Worm (Caenorhabditis elegans) whole organism, L1 larva: ENCODE results near the gene F20D6.10.

Source experiments
- C16A3.4 ChIP-seq: fragments of 150-350 bp; optimal IDR thresholded peaks from 2 replicates; lab custom pipeline; 2014; ENCODE audit warnings: missing biosample characterization, missing genetic modification characterization
- F16B12.6 ChIP-seq: fragments of 150-350 bp; optimal IDR thresholded peaks from 2 replicates; lab custom pipeline; 2014; ENCODE audit warnings: missing biosample characterization, missing genetic modification characterization
- Y116A8C.19 ChIP-seq: sonication (generic microtip); optimal IDR thresholded peaks from 2 replicates; lab custom pipeline; 2016; ENCODE audit warnings: missing compliant biosample characterization, missing genetic modification characterization, borderline replicate concordance
- blmp-1 ChIP-seq: fragments of 150-350 bp; optimal IDR thresholded peaks from 2 replicates; lab custom pipeline; 2014; ENCODE audit warnings: missing biosample characterization, missing genetic modification characterization
- ceh-63 ChIP-seq: fragments of 200-800 bp; sonication (Bioruptor generic); optimal IDR thresholded peaks from 2 replicates; lab custom pipeline; 2018; ENCODE audit warnings: mild to moderate bottlenecking, missing genetic modification characterization, missing compliant biosample characterization
- ceh-8 ChIP-seq: fragments of 200-800 bp; sonication (Bioruptor generic); optimal IDR thresholded peaks from 2 replicates; lab custom pipeline; 2018; ENCODE audit warnings: mild to moderate bottlenecking, missing genetic modification characterization, moderate library complexity, missing compliant biosample characterization
- ceh-88 ChIP-seq: fragments of 200-800 bp; sonication (Bioruptor generic); IDR thresholded peaks from 2 replicates; pipeline ENCODE4 v1.3.6; 2022; ENCODE audit warnings: missing genetic modification characterization, missing compliant biosample characterization
- dpl-1 ChIP-seq, 3 experiments: fragments of 150-350 bp in 2 of 3; sonication (generic microtip) in 1 of 3; optimal IDR thresholded peaks; 2 replicates each; lab custom pipeline; 2014 to 2017; ENCODE audit warnings: missing biosample characterization in 3 of 3, missing genetic modification characterization in 3 of 3, missing genetic modification reagents in 3 of 3
- dsc-1 ChIP-seq: sonication (generic microtip); optimal IDR thresholded peaks from 2 replicates; lab custom pipeline; 2016; ENCODE audit warnings: mild to moderate bottlenecking, missing genetic modification characterization, missing compliant biosample characterization
- efl-1 ChIP-seq, 4 experiments: fragments of 150-350 bp; optimal IDR thresholded peaks in 3 of 4; peaks in 1 of 4; 1 replicate in 1 of 4; 2 replicates in 3 of 4; lab custom pipeline; 2014; ENCODE audit warnings: missing biosample characterization in 2 of 4, missing genetic modification characterization in 2 of 4, missing genetic modification reagents in 2 of 4
- elt-2 ChIP-seq: sonication (generic microtip); optimal IDR thresholded peaks from 2 replicates; lab custom pipeline; 2016; ENCODE audit warnings: missing genetic modification characterization, mild to moderate bottlenecking, inconsistent platforms, missing compliant biosample characterization, missing genetic modification reagents
- elt-3 ChIP-seq, 6 experiments: fragments of 150-350 bp in 1 of 6; sonication (generic microtip); optimal IDR thresholded peaks; 2 replicates each; lab custom pipeline; 2017 to 2018; ENCODE audit warnings: missing biosample characterization in 6 of 6, missing genetic modification characterization in 6 of 6, inconsistent platforms in 1 of 6
- fkh-10 ChIP-seq: sonication (generic microtip); optimal IDR thresholded peaks from 2 replicates; lab custom pipeline; 2017; ENCODE audit warnings: missing biosample characterization, missing genetic modification reagents, missing genetic modification characterization
- fkh-4 ChIP-seq: sonication (generic microtip); optimal IDR thresholded peaks from 2 replicates; lab custom pipeline; 2016; ENCODE audit warnings: missing compliant biosample characterization, missing genetic modification characterization, borderline replicate concordance
- fos-1 ChIP-seq: fragments of 150-350 bp; optimal IDR thresholded peaks from 2 replicates; lab custom pipeline; 2014; ENCODE audit warnings: missing biosample characterization, missing genetic modification characterization
- grh-1 ChIP-seq: fragments of 200-800 bp; sonication (Bioruptor generic); IDR thresholded peaks from 2 replicates; pipeline ENCODE4 v1.3.6; 2022; ENCODE audit warnings: missing genetic modification reagents, missing genetic modification characterization, missing compliant biosample characterization
- irx-1 ChIP-seq: sonication (generic microtip); optimal IDR thresholded peaks from 2 replicates; lab custom pipeline; 2016; ENCODE audit warnings: missing genetic modification characterization, missing compliant biosample characterization
- isw-1 ChIP-seq: fragments of 200-800 bp; sonication (Bioruptor generic); IDR thresholded peaks from 2 replicates; pipeline ENCODE4 v1.3.6; 2022; ENCODE audit warnings: missing genetic modification characterization, missing compliant biosample characterization
- jun-1 ChIP-seq: fragments of 150-350 bp; optimal IDR thresholded peaks from 2 replicates; lab custom pipeline; 2014; ENCODE audit warnings: missing biosample characterization, missing genetic modification reagents, missing genetic modification characterization
- lin-13 ChIP-seq: fragments of 150-350 bp; optimal IDR thresholded peaks from 2 replicates; lab custom pipeline; 2014; ENCODE audit warnings: missing biosample characterization, missing genetic modification reagents, missing genetic modification characterization
- lin-14 ChIP-seq: fragments of 200-800 bp; sonication (Bioruptor generic); optimal IDR thresholded peaks from 2 replicates; lab custom pipeline; 2018; ENCODE audit warnings: mild to moderate bottlenecking, missing genetic modification characterization, moderate library complexity, missing compliant biosample characterization
- lin-35 ChIP-seq, 2 experiments: fragments of 150-350 bp; optimal IDR thresholded peaks; 2 replicates each; lab custom pipeline; 2014; ENCODE audit warnings: missing biosample characterization in 2 of 2, missing genetic modification characterization in 2 of 2, missing genetic modification reagents in 2 of 2
- lsy-2 ChIP-seq, 2 experiments: fragments of 150-350 bp; optimal IDR thresholded peaks; 2 replicates each; lab custom pipeline; 2014; ENCODE audit warnings: missing biosample characterization in 2 of 2, missing genetic modification characterization in 2 of 2
- mab-9 ChIP-seq: fragments of 200-800 bp; sonication (Bioruptor generic); IDR thresholded peaks from 2 replicates; pipeline ENCODE4 v1.3.6; 2022; ENCODE audit warnings: missing genetic modification reagents, missing genetic modification characterization, missing compliant biosample characterization
- mef-2 ChIP-seq: fragments of 150-350 bp; optimal IDR thresholded peaks from 2 replicates; lab custom pipeline; 2014; ENCODE audit warnings: missing biosample characterization, missing genetic modification characterization
- nhr-12 ChIP-seq: sonication (generic microtip); optimal IDR thresholded peaks from 2 replicates; lab custom pipeline; 2017; ENCODE audit warnings: missing biosample characterization, missing genetic modification characterization
- nhr-20 ChIP-seq: sonication (generic microtip); optimal IDR thresholded peaks from 2 replicates; lab custom pipeline; 2016; ENCODE audit warnings: mild to moderate bottlenecking, missing genetic modification characterization, missing compliant biosample characterization
- nhr-47 ChIP-seq: sonication (generic microtip); optimal IDR thresholded peaks from 2 replicates; lab custom pipeline; 2016; ENCODE audit warnings: mild to moderate bottlenecking, missing genetic modification characterization, moderate library complexity, missing compliant biosample characterization
- nhr-71 ChIP-seq: sonication (generic microtip); optimal IDR thresholded peaks from 2 replicates; lab custom pipeline; 2016; ENCODE audit warnings: mild to moderate bottlenecking, missing genetic modification characterization, moderate library complexity, missing compliant biosample characterization
- nhr-76 ChIP-seq: sonication (generic microtip); optimal IDR thresholded peaks from 2 replicates; lab custom pipeline; 2017; ENCODE audit warnings: missing biosample characterization, missing genetic modification characterization
- nhr-85 ChIP-seq: sonication (generic microtip); peaks from one replicate; lab custom pipeline; 2016; ENCODE audit warnings: missing genetic modification characterization, inconsistent platforms, missing compliant biosample characterization
- nhr-90 ChIP-seq: sonication (generic microtip); optimal IDR thresholded peaks from 2 replicates; lab custom pipeline; 2016; ENCODE audit warnings: mild to moderate bottlenecking, missing genetic modification characterization, missing compliant biosample characterization; ENCODE audit not compliant: poor library complexity
- rnt-1 ChIP-seq: sonication (generic microtip); optimal IDR thresholded peaks from 2 replicates; lab custom pipeline; 2016; ENCODE audit warnings: mild to moderate bottlenecking, missing genetic modification characterization, moderate library complexity, missing compliant biosample characterization
- snpc-4 ChIP-seq: fragments of 150-350 bp; optimal IDR thresholded peaks from 2 replicates; lab custom pipeline; 2014; ENCODE audit warnings: missing biosample characterization, missing genetic modification characterization
- snu-23 ChIP-seq: sonication (generic microtip); optimal IDR thresholded peaks from 2 replicates; lab custom pipeline; 2016; ENCODE audit warnings: missing genetic modification characterization, missing compliant biosample characterization
- sox-4 ChIP-seq: sonication (generic microtip); optimal IDR thresholded peaks from 2 replicates; lab custom pipeline; 2016; ENCODE audit warnings: missing genetic modification characterization, missing compliant biosample characterization
- sup-37 ChIP-seq: fragments of 200-800 bp; sonication (Bioruptor generic); optimal IDR thresholded peaks from 2 replicates; lab custom pipeline; 2018; ENCODE audit warnings: mild to moderate bottlenecking, missing genetic modification characterization, missing compliant biosample characterization
- swsn-7 ChIP-seq: sonication (generic microtip); optimal IDR thresholded peaks from 2 replicates; lab custom pipeline; 2016; ENCODE audit warnings: missing genetic modification characterization, missing compliant biosample characterization
- tlp-1 ChIP-seq: fragments of 150-350 bp; optimal IDR thresholded peaks from 2 replicates; lab custom pipeline; 2014; ENCODE audit warnings: missing biosample characterization, missing genetic modification characterization
- unc-130 ChIP-seq: fragments of 150-350 bp; optimal IDR thresholded peaks from 2 replicates; lab custom pipeline; 2017; ENCODE audit warnings: missing biosample characterization, missing genetic modification characterization, inconsistent platforms
- vab-15 ChIP-seq: sonication (generic microtip); optimal IDR thresholded peaks from 2 replicates; lab custom pipeline; 2017; ENCODE audit warnings: missing genotype, mild to moderate bottlenecking, missing genetic modification characterization, missing compliant biosample characterization
- zag-1 ChIP-seq: fragments of 150-350 bp; optimal IDR thresholded peaks from 2 replicates; lab custom pipeline; 2014; ENCODE audit warnings: missing biosample characterization, missing genetic modification characterization

The F20D6.10 gene

ce11 chrV:8224634-8225033 is 28.9 kb upstream of the F20D6.10 start, which contains the start of gene pax-1:
Gene pax-1 (plus strand): TSS chrV:8224934.
- TF ChIP-seq efl-1 (optimal IDR thresholded peaks at IDR 0.05; lab: Kevin White, UChicago): no peak
- TF ChIP-seq efl-1 (GFP tag; optimal IDR thresholded peaks at IDR 0.05 in 1 of 2; lab: Kevin White, UChicago): peak in 1 of 2 experiments; percentile 36
- no peak for TF ChIP-seq irx-1 (tag; lab: Kevin White, UChicago)

- TF ChIP-seq jun-1 (tag; lab: Kevin White, UChicago): no peak
- TF ChIP-seq nhr-85 (tag; lab: Kevin White, UChicago): no peak
- no peak for TF ChIP-seq sup-37 (GFP tag; lab: Kevin White, UChicago)
- no peak for TF ChIP-seq fos-1 (tag; lab: Kevin White, UChicago)
- no peak for TF ChIP-seq vab-15
- TF ChIP-seq ceh-88 (GFP tag; lab: Robert Waterston, UW): no peak
These were observed 27.7 kb upstream of the F20D6.10 start for ce11 chrV:8223417-8223816.

ce11 chrV:8221083-8221538 is 25.4 kb upstream of the F20D6.10 start, which contains the start of the genes cogc-6 and air-1:
Gene cogc-6 (minus strand): TSS chrV:8221316.
Gene air-1 (plus strand): TSS chrV:8221488.
- TF ChIP-seq snu-23: peak; percentile 35
- peak; percentile 18 for TF ChIP-seq rnt-1 (tag; lab: Kevin White, UChicago)
- no peak for TF ChIP-seq nhr-20
- TF ChIP-seq nhr-71 (tag; lab: Kevin White, UChicago): peak; percentile 31
- TF ChIP-seq elt-3 (tag; optimal IDR thresholded peaks at IDR 0.05; lab: Kevin White, UChicago): no peak
- no peak for TF ChIP-seq jun-1 (tag; lab: Kevin White, UChicago)
- peak; percentile 57 to 87 for TF ChIP-seq lin-35 (GFP tag; optimal IDR thresholded peaks at IDR 0.05; lab: Kevin White, UChicago)
- peak; percentile 13 for TF ChIP-seq blmp-1 (tag; lab: Kevin White, UChicago)
- TF ChIP-seq nhr-47 (tag; lab: Kevin White, UChicago): peak; percentile 42
- TF ChIP-seq C16A3.4 (tag; lab: Kevin White, UChicago): peak; percentile 6
- no peak for TF ChIP-seq F16B12.6 (tag; lab: Kevin White, UChicago)
- peak; percentile 15 for TF ChIP-seq swsn-7 (tag; lab: Kevin White, UChicago)
- TF ChIP-seq lsy-2 (tag; optimal IDR thresholded peaks at IDR 0.05; lab: Kevin White, UChicago): peak in 1 of 2 experiments; percentile 52
- peak; percentile 52 to 83 (median 77) for TF ChIP-seq dpl-1 (GFP tag; optimal IDR thresholded peaks at IDR 0.05; lab: Kevin White, UChicago)
- TF ChIP-seq efl-1 (optimal IDR thresholded peaks at IDR 0.05; lab: Kevin White, UChicago): peak; percentile 37 to 71
- TF ChIP-seq efl-1 (GFP tag; optimal IDR thresholded peaks at IDR 0.05 in 1 of 2; lab: Kevin White, UChicago): peak; percentile 83 to 97
- TF ChIP-seq snpc-4: peak; percentile 41

ce11 chrV:8219550-8219949 is 23.8 kb upstream of the F20D6.10 start:
- TF ChIP-seq dsc-1 (tag; lab: Kevin White, UChicago) (no peak), lsy-2 (tag; optimal IDR thresholded peaks at IDR 0.05; lab: Kevin White, UChicago) (no peak), mab-9 (GFP tag; lab: Robert Waterston, UW) (no peak), zag-1 (tag; lab: Kevin White, UChicago) (no peak), lin-13 (no peak), lin-35 (GFP tag; optimal IDR thresholded peaks at IDR 0.05; lab: Kevin White, UChicago) (no peak), grh-1 (GFP tag; lab: Robert Waterston, UW) (no peak), sox-4 (tag; lab: Kevin White, UChicago) (no peak), isw-1 (GFP tag; lab: Robert Waterston, UW) (no peak), nhr-47 (tag; lab: Kevin White, UChicago) (no peak), nhr-90 (tag; lab: Kevin White, UChicago) (no peak), ceh-63 (GFP tag; lab: Kevin White, UChicago) (no peak)

- no peak for TF ChIP-seq nhr-12 (tag; lab: Kevin White, UChicago)
- no peak for TF ChIP-seq nhr-76 (tag; lab: Kevin White, UChicago)
- no peak for TF ChIP-seq mef-2 (tag; lab: Kevin White, UChicago)
- no peak for TF ChIP-seq tlp-1 (tag; lab: Kevin White, UChicago)
- TF ChIP-seq fkh-10 (GFP tag; lab: Kevin White, UChicago): peak; percentile 51
- no peak for TF ChIP-seq ceh-8 (GFP tag; lab: Kevin White, UChicago)
- peak; percentile 23 for TF ChIP-seq fkh-4
- TF ChIP-seq dsc-1 (tag; lab: Kevin White, UChicago): peak; percentile 88
- TF ChIP-seq elt-2 (tag; lab: Kevin White, UChicago): no peak
- TF ChIP-seq unc-130 (tag; lab: Kevin White, UChicago): no peak
- no peak for TF ChIP-seq Y116A8C.19 (tag; lab: Kevin White, UChicago)
- TF ChIP-seq snpc-4: no peak
- TF ChIP-seq lin-35 (GFP tag; optimal IDR thresholded peaks at IDR 0.05; lab: Kevin White, UChicago): peak in 1 of 2 experiments; percentile 13
- peak; percentile 56 for TF ChIP-seq lin-14 (GFP tag; lab: Kevin White, UChicago)
- TF ChIP-seq grh-1 (GFP tag; lab: Robert Waterston, UW): no peak
- TF ChIP-seq nhr-20: no peak
These were observed 22.0 kb upstream of the F20D6.10 start, which contains the start of gene K07C11.8 for ce11 chrV:8217661-8218265. Gene K07C11.8 (minus strand): TSS chrV:8217884.
